Worm (Caenorhabditis elegans) whole organism, L3 larva: Measurements from ENCODE around the gene clec-247.

Source experiments
- elt-2 ChIP-seq: sonication (generic microtip); optimal IDR thresholded peaks from 2 replicates; lab custom pipeline; 2016; ENCODE audit warnings: missing genetic modification reagents, mild to moderate bottlenecking, missing genetic modification characterization, missing compliant biosample characterization
- jun-1 ChIP-seq: fragments of 150-350 bp; optimal IDR thresholded peaks from 2 replicates; lab custom pipeline; 2014; ENCODE audit warnings: missing biosample characterization, missing genetic modification reagents, missing genetic modification characterization
- lin-15B ChIP-seq: fragments of 150-350 bp; optimal IDR thresholded peaks from 2 replicates; lab custom pipeline; 2014; ENCODE audit warnings: missing biosample characterization, missing genetic modification characterization
- lin-39 ChIP-seq: fragments of 150-350 bp; optimal IDR thresholded peaks from 2 replicates; lab custom pipeline; 2018; ENCODE audit warnings: missing biosample characterization, missing genetic modification reagents, missing genetic modification characterization
- lsy-12 ChIP-seq: sonication (generic microtip); optimal IDR thresholded peaks from 2 replicates; lab custom pipeline; 2016; ENCODE audit warnings: mild to moderate bottlenecking, missing genetic modification characterization, missing compliant biosample characterization
- mml-1 ChIP-seq: fragments of 150-350 bp; sonication (generic microtip); optimal IDR thresholded peaks from 3 replicates; lab custom pipeline; 2014; ENCODE audit warnings: missing biosample characterization, missing genetic modification characterization
- nhr-11 ChIP-seq: fragments of 150-350 bp; optimal IDR thresholded peaks from 2 replicates; lab custom pipeline; 2014; ENCODE audit warnings: missing biosample characterization, missing genetic modification characterization
- nhr-12 ChIP-seq: fragments of 150-350 bp; optimal IDR thresholded peaks from 2 replicates; lab custom pipeline; 2014; ENCODE audit warnings: missing biosample characterization, missing genetic modification characterization
- nhr-237 ChIP-seq: fragments of 150-350 bp; optimal IDR thresholded peaks from 2 replicates; lab custom pipeline; 2014; ENCODE audit warnings: missing biosample characterization, missing genetic modification characterization
- nhr-25 ChIP-seq: sonication (generic microtip); optimal IDR thresholded peaks from 2 replicates; lab custom pipeline; 2017; ENCODE audit warnings: missing biosample characterization, missing genetic modification characterization
- pha-4 ChIP-seq: fragments of 150-350 bp; optimal IDR thresholded peaks from 2 replicates; lab custom pipeline; 2014; ENCODE audit warnings: missing biosample characterization, missing genetic modification reagents, missing genetic modification characterization
- pqm-1 ChIP-seq: fragments of 150-350 bp; optimal IDR thresholded peaks from 2 replicates; lab custom pipeline; 2017; ENCODE audit warnings: missing biosample characterization, missing genetic modification characterization, inconsistent platforms
- sea-2 ChIP-seq: fragments of 150-350 bp; sonication (generic microtip); optimal IDR thresholded peaks from 4 replicates; lab custom pipeline; 2014; ENCODE audit warnings: missing biosample characterization, missing genetic modification reagents, missing genetic modification characterization

clec-247 gene

DNA sequence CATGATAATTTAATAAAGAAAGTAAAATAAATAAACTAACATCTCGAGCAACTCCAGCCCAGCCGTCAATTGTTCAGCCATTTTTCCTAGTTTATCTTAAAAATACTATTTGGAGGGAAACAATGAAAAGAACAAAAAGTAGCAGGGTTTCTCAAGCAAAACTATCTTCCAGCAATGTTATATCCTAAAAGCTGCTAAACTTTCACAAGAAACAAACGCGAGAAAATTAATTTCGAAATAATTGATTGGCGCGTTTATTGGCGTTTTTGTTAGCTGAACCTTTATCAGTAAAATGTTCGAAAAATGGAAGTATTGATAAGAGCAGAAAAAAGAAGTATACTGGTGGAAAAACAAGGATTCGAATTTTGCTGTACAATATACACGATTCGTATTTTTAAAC lies 40.5 kb downstream of the clec-247 start, which contains the start of gene B0462.5:
Gene B0462.5, minus strand, starts transcription at position 101 of the 400 bp plus-strand sequence.
- TF ChIP-seq mml-1 (tag; lab: Kevin White, UChicago), result no peak
- no peak for TF ChIP-seq nhr-12 (tag; lab: Kevin White, UChicago)
- TF ChIP-seq pqm-1 (tag; lab: Kevin White, UChicago), result peak; percentile 3
- no peak for TF ChIP-seq lin-39
- no peak for TF ChIP-seq sea-2 (GFP tag; lab: Kevin White, UChicago)
- peak; percentile 50 for TF ChIP-seq elt-2 (tag; lab: Kevin White, UChicago)
- TF ChIP-seq lsy-12 (tag; lab: Kevin White, UChicago), result no peak
- TF ChIP-seq nhr-25 (tag; lab: Kevin White, UChicago), result no peak

DNA sequence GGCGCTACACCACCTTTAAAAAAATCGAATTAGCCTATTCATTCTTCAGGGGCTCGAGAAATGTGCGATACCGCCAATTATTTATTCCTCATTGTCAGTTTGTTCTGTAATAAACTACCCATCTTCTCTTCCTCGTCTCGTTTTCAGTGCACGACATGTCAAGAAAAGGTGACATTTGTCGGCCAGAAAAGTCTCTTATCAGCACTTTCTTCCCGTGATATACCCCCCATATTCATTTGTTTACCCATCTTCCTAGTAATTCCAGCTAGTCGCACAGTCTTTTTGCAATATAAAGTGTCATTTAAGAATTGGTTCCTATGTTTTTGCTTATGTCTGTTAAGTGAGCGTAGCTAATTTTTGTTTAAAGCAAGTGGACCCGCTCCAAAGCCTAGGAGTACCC lies 41.8 kb downstream of the clec-247 start:
- TF ChIP-seq mml-1 (tag; lab: Kevin White, UChicago) (no peak), pha-4 (tag; lab: Kevin White, UChicago) (peak; percentile 9), jun-1 (tag; lab: Kevin White, UChicago) (peak; percentile 51), pqm-1 (tag; lab: Kevin White, UChicago) (peak; percentile 15), elt-2 (tag; lab: Kevin White, UChicago) (peak; percentile 73)
- TF ChIP-seq, all 47 proteins: peak for 4

DNA sequence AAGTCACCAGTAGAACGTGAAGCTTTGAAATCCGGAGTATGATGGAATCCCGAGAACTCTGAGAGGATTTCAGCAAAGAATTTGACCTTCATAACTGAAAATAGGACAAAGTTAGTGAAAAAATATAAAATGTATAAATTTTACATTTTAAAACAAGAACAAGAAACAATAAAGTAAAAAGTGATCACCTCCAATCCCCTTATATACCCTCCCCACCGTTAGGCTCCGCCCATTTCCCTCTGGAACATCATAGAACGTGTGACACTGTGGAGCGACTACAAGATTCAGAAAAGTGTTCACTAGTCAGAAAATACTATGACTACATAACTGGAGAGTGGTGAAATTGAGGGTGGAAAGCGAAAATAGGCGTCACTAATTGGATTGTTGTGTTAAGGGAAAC lies 48.4 kb downstream of the clec-247 start, which contains the start of gene B0462.4:
Gene B0462.4, minus strand, starts transcription at position 101 of the 400 bp plus-strand sequence.
- no peak for TF ChIP-seq nhr-11 (tag; lab: Kevin White, UChicago)
- TF ChIP-seq lin-15B (tag; lab: Kevin White, UChicago), result no peak
- no peak for TF ChIP-seq nhr-237 (tag; lab: Kevin White, UChicago)
